Worm (Caenorhabditis elegans) whole organism, L4 larva: ENCODE results near the gene mex-5.

ENCODE experiments used
- R02D3.7 ChIP-seq: fragments of 150-350 bp; sonication (generic microtip); optimal IDR thresholded peaks from 3 replicates; lab custom pipeline; 2014; ENCODE audit warnings: missing biosample characterization, missing genetic modification characterization
- ceh-62 ChIP-seq: sonication (generic microtip); optimal IDR thresholded peaks from 2 replicates; lab custom pipeline; 2017; ENCODE audit warnings: missing biosample characterization, missing genetic modification characterization

DNA sequence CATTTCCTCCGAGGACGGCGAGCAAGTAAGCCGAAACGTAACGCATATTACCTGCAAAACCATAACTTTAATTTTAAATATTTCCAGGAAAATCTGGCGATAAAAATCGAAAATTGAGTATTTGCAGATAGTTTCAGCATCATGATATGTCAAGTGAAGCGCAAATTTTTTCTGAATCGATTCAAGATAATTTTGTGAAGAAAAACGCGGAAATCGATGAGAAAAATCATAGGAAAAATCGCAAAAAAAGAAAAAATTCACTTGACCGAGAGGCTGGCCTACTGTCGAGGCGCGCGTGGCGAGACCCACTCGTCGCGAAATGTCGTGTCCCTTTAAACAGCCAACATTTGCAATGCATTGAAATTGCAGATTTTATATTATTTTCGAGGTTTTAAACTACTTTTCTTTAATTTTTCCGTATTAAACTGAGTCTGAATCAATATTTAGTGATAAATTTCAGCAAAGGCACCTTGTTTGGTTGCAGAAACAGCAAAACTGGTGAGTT lies 16.8 kb downstream of the mex-5 start, which contains the start of the genes rla-2, popl-7 and Y62E10A.24:
- TF ChIP-seq ceh-62 (tag; lab: Kevin White, UChicago) (no peak), R02D3.7 (tag; lab: Kevin White, UChicago) (no peak)
